Fruit fly (Drosophila melanogaster) whole organism, embryonic: ENCODE results near the gene SecS.
A peak's percentile ranks its signal among the peaks of the same experiment; 100 is the strongest.

ENCODE experiments used
- B-H2 ChIP-seq: fragments of 200-800 bp; sonication (Bioruptor generic); optimal IDR thresholded peaks from 2 replicates; lab custom pipeline; 2018; ENCODE audit warnings: missing biosample characterization, mild to moderate bottlenecking, missing genetic modification characterization
- C15 ChIP-seq: fragments of 200-800 bp; sonication (Bioruptor generic); IDR thresholded peaks from 3 replicates; pipeline ENCODE4 v1.3.6; 2022; ENCODE audit warnings: missing biosample characterization, missing genetic modification characterization
- CG10267 ChIP-seq: fragments of 200-800 bp; sonication (Bioruptor generic); optimal IDR thresholded peaks from 2 replicates; lab custom pipeline; 2018; ENCODE audit warnings: missing biosample characterization, mild to moderate bottlenecking, missing genetic modification characterization, moderate library complexity
- CG10274 ChIP-seq: fragments of 200-800 bp; sonication (Bioruptor generic); optimal IDR thresholded peaks from 3 replicates; lab custom pipeline; 2017; ENCODE audit warnings: missing biosample characterization, mild to moderate bottlenecking, missing genetic modification characterization
- CG12769 ChIP-seq: fragments of 200-800 bp; sonication (Bioruptor generic); optimal IDR thresholded peaks from 2 replicates; lab custom pipeline; 2019; ENCODE audit warnings: missing biosample characterization, mild to moderate bottlenecking, missing genetic modification characterization, moderate library complexity
- CG14710 ChIP-seq: fragments of 200-800 bp; sonication (Bioruptor generic); optimal IDR thresholded peaks from 3 replicates; lab custom pipeline; 2019; ENCODE audit warnings: missing biosample characterization, mild to moderate bottlenecking, missing genetic modification characterization, moderate library complexity
- CG15011 ChIP-seq: fragments of 200-800 bp; sonication (Bioruptor generic); optimal IDR thresholded peaks from 3 replicates; lab custom pipeline; 2018; ENCODE audit warnings: missing biosample characterization, mild to moderate bottlenecking, missing genetic modification characterization
- CG1602 ChIP-seq: fragments of 200-800 bp; sonication (Bioruptor generic); optimal IDR thresholded peaks from 3 replicates; lab custom pipeline; 2016; ENCODE audit warnings: missing biosample characterization, missing genetic modification characterization
- CG16779 ChIP-seq: fragments of 200-800 bp; sonication (Bioruptor generic); IDR thresholded peaks from 2 replicates; pipeline ENCODE4 v1.3.6; 2022; ENCODE audit warnings: missing biosample characterization, missing genetic modification characterization
- CG17912 ChIP-seq: fragments of 200-800 bp; sonication (Bioruptor generic); optimal IDR thresholded peaks from 2 replicates; lab custom pipeline; 2018; ENCODE audit warnings: missing biosample characterization, mild to moderate bottlenecking, missing genetic modification characterization
- CG2129 ChIP-seq: fragments of 200-800 bp; sonication (Bioruptor generic); IDR thresholded peaks from 2 replicates; pipeline ENCODE4 v1.3.6; 2022; ENCODE audit warnings: missing biosample characterization, missing genetic modification characterization; ENCODE audit not compliant: partially characterized antibody
- CG2202 ChIP-seq: fragments of 200-800 bp; sonication (Bioruptor generic); optimal IDR thresholded peaks from 2 replicates; lab custom pipeline; 2018; ENCODE audit warnings: missing biosample characterization, mild to moderate bottlenecking, missing genetic modification characterization
- CG30403 ChIP-seq: fragments of 200-800 bp; sonication (Bioruptor generic); optimal IDR thresholded peaks from 3 replicates; lab custom pipeline; 2016; ENCODE audit warnings: missing biosample characterization, missing genetic modification characterization
- CG31441 ChIP-seq: fragments of 200-800 bp; sonication (Bioruptor generic); IDR thresholded peaks from 2 replicates; pipeline ENCODE4 v1.3.6; 2022; ENCODE audit warnings: missing biosample characterization, missing genetic modification characterization
- CG32532 ChIP-seq: fragments of 200-800 bp; sonication (Bioruptor generic); IDR thresholded peaks from 2 replicates; pipeline ENCODE4 v1.3.6; 2022; ENCODE audit warnings: missing biosample characterization, missing genetic modification characterization
- CG32767 ChIP-seq: fragments of 200-800 bp; sonication (Bioruptor generic); IDR thresholded peaks from 2 replicates; pipeline ENCODE4 v1.3.6; 2022; ENCODE audit warnings: missing biosample characterization, missing genetic modification characterization
- CG34422 ChIP-seq: fragments of 200-800 bp; sonication (Bioruptor generic); IDR thresholded peaks from 3 replicates; pipeline ENCODE4 v1.3.6; 2022; ENCODE audit warnings: missing biosample characterization, missing genetic modification characterization
- CG4730 ChIP-seq: fragments of 200-800 bp; sonication (Bioruptor generic); IDR thresholded peaks from 2 replicates; pipeline ENCODE4 v1.3.6; 2022; ENCODE audit warnings: missing biosample characterization, missing genetic modification characterization
- CG4854 ChIP-seq: fragments of 200-800 bp; sonication (Bioruptor generic); optimal IDR thresholded peaks from 2 replicates; lab custom pipeline; 2016; ENCODE audit warnings: missing biosample characterization, missing genetic modification characterization, inconsistent platforms
- CG6175 ChIP-seq: fragments of 200-800 bp; sonication (Bioruptor generic); IDR thresholded peaks from 3 replicates; pipeline ENCODE4 v1.3.6; 2022; ENCODE audit warnings: missing biosample characterization, missing genetic modification characterization
- CG7556 ChIP-seq: fragments of 200-800 bp; sonication (Bioruptor generic); optimal IDR thresholded peaks from 2 replicates; lab custom pipeline; 2017; ENCODE audit warnings: missing biosample characterization, mild to moderate bottlenecking, missing genetic modification characterization
- CG7987 ChIP-seq: fragments of 200-800 bp; sonication (Bioruptor generic); optimal IDR thresholded peaks from 2 replicates; lab custom pipeline; 2018; ENCODE audit warnings: missing biosample characterization, mild to moderate bottlenecking, missing genetic modification characterization, moderate library complexity
- CG8290 ChIP-seq, 3 experiments: fragments of 200-800 bp; sonication (Bioruptor generic); optimal IDR thresholded peaks; 2 replicates each; lab custom pipeline; 2016 to 2019; ENCODE audit warnings: missing biosample characterization in 3 of 3, missing genetic modification characterization in 3 of 3, mild to moderate bottlenecking in 2 of 3, moderate library complexity in 1 of 3
- CG9215 ChIP-seq: fragments of 200-800 bp; sonication (Bioruptor generic); IDR thresholded peaks from 2 replicates; pipeline ENCODE4 v1.3.6; 2022; ENCODE audit warnings: missing biosample characterization, missing genetic modification characterization
- CG9932 ChIP-seq: fragments of 200-800 bp; sonication (Bioruptor generic); IDR thresholded peaks from 2 replicates; pipeline ENCODE4 v1.3.6; 2022; ENCODE audit warnings: missing biosample characterization, missing genetic modification characterization
- CrebB ChIP-seq: fragments of 200-800 bp; sonication (Bioruptor generic); optimal IDR thresholded peaks from 3 replicates; lab custom pipeline; 2018; ENCODE audit warnings: missing biosample characterization, mild to moderate bottlenecking, missing genetic modification characterization
- D ChIP-seq, 2 experiments: fragments of 200-800 bp in 1 of 2; fragments of >200 bp in 1 of 2; sonication (Bioruptor generic) in 1 of 2; optimal IDR thresholded peaks; 2 replicates in 1 of 2; 3 replicates in 1 of 2; lab custom pipeline; 2017; ENCODE audit warnings: mild to moderate bottlenecking in 1 of 2, missing biosample characterization in 1 of 2, missing genetic modification characterization in 1 of 2, missing genetic modification reagents in 1 of 2
- Eip74EF ChIP-seq, 2 experiments: fragments of 200-800 bp in 1 of 2; fragments of >200 bp in 1 of 2; sonication (Bioruptor generic) in 1 of 2; optimal IDR thresholded peaks; 2 replicates each; lab custom pipeline; 2017 to 2019; ENCODE audit warnings: missing biosample characterization in 2 of 2, missing genetic modification characterization in 2 of 2, mild to moderate bottlenecking in 1 of 2, moderate library complexity in 1 of 2
- GATAe ChIP-seq: fragments of 200-800 bp; sonication (Bioruptor generic); conservative IDR thresholded peaks from 2 replicates; pipeline ENCODE4 v1.3.6; 2022; ENCODE audit warnings: missing biosample characterization, missing genetic modification characterization
- Hr39 ChIP-seq: fragments of >200 bp; optimal IDR thresholded peaks from 2 replicates; lab custom pipeline; 2017
- MBD-R2 ChIP-seq: fragments of 200-800 bp; sonication (Bioruptor generic); IDR thresholded peaks from 2 replicates; pipeline ENCODE4 v1.3.6; 2022; ENCODE audit warnings: missing biosample characterization, missing genetic modification characterization
- Nf-YB ChIP-seq: fragments of 200-800 bp; sonication (Bioruptor generic); optimal IDR thresholded peaks from 3 replicates; lab custom pipeline; 2019; ENCODE audit warnings: missing biosample characterization, mild to moderate bottlenecking, missing genetic modification characterization, moderate library complexity
- Nf-YC ChIP-seq: fragments of 200-800 bp; optimal IDR thresholded peaks from 3 replicates; lab custom pipeline; 2019; ENCODE audit warnings: missing biosample characterization, mild to moderate bottlenecking, missing genetic modification characterization, moderate library complexity
- Spps ChIP-seq: fragments of 200-800 bp; sonication (Bioruptor generic); optimal IDR thresholded peaks from 2 replicates; lab custom pipeline; 2018; ENCODE audit warnings: missing biosample characterization, mild to moderate bottlenecking, missing genetic modification characterization
- Xrp1 ChIP-seq: fragments of 200-800 bp; sonication (Bioruptor generic); IDR thresholded peaks from 2 replicates; pipeline ENCODE4 v1.3.6; 2022; ENCODE audit warnings: missing biosample characterization, missing genetic modification characterization
- cg ChIP-seq: fragments of 200-800 bp; sonication (Bioruptor generic); optimal IDR thresholded peaks from 3 replicates; lab custom pipeline; 2019; ENCODE audit warnings: missing biosample characterization, mild to moderate bottlenecking, missing genetic modification characterization, moderate library complexity
- chinmo ChIP-seq: fragments of 200-800 bp; sonication (Bioruptor generic); IDR thresholded peaks from 4 replicates; pipeline ENCODE4 v1.3.6; 2022; ENCODE audit warnings: missing biosample characterization, missing genetic modification characterization; ENCODE audit not compliant: partially characterized antibody
- dimm ChIP-seq: fragments of 200-800 bp; sonication (Bioruptor generic); IDR thresholded peaks from 2 replicates; pipeline ENCODE4 v1.3.6; 2022; ENCODE audit warnings: missing biosample characterization, missing genetic modification characterization
- gem ChIP-seq: fragments of 200-800 bp; sonication (Bioruptor generic); optimal IDR thresholded peaks from 2 replicates; lab custom pipeline; 2019; ENCODE audit warnings: missing biosample characterization, mild to moderate bottlenecking, missing genetic modification characterization, moderate library complexity
- hb ChIP-seq: fragments of 200-800 bp; sonication (Bioruptor generic); IDR thresholded peaks from 3 replicates; pipeline ENCODE4 v1.3.6; 2022; ENCODE audit warnings: missing biosample characterization, missing genetic modification characterization; ENCODE audit not compliant: partially characterized antibody
- kni ChIP-seq: fragments of 200-800 bp; sonication (Bioruptor generic); optimal IDR thresholded peaks from 3 replicates; lab custom pipeline; 2017; ENCODE audit warnings: mild to moderate bottlenecking, missing biosample characterization, missing genetic modification reagents, missing genetic modification characterization
- pho ChIP-seq: fragments of 200-800 bp; sonication (Bioruptor generic); optimal IDR thresholded peaks from 2 replicates; lab custom pipeline; 2016; ENCODE audit warnings: missing biosample characterization, missing genetic modification characterization
- pnt ChIP-seq: fragments of 200-800 bp; sonication (Bioruptor generic); optimal IDR thresholded peaks from 3 replicates; lab custom pipeline; 2016; ENCODE audit warnings: missing biosample characterization, missing genetic modification characterization
- rib ChIP-seq: fragments of 200-800 bp; sonication (Bioruptor generic); IDR thresholded peaks from 2 replicates; pipeline ENCODE4 v1.3.6; 2022; ENCODE audit warnings: missing biosample characterization, missing genetic modification characterization
- run ChIP-seq: fragments of 200-800 bp; sonication (Bioruptor generic); optimal IDR thresholded peaks from 3 replicates; lab custom pipeline; 2018; ENCODE audit warnings: missing biosample characterization, mild to moderate bottlenecking, missing genetic modification characterization
- sd ChIP-seq: fragments of 200-800 bp; sonication (Bioruptor generic); optimal IDR thresholded peaks from 3 replicates; lab custom pipeline; 2018; ENCODE audit warnings: missing biosample characterization, mild to moderate bottlenecking, missing genetic modification characterization, moderate library complexity
- sim ChIP-seq: fragments of 200-800 bp; sonication (Bioruptor generic); IDR thresholded peaks from 2 replicates; pipeline ENCODE4 v1.3.6; 2022; ENCODE audit warnings: missing biosample characterization, missing genetic modification characterization
- toy ChIP-seq: fragments of 200-800 bp; sonication (Bioruptor generic); IDR thresholded peaks from 2 replicates; pipeline ENCODE4 v1.3.6; 2022; ENCODE audit warnings: missing biosample characterization, missing genetic modification characterization
- trh ChIP-seq: fragments of 200-800 bp; sonication (Bioruptor generic); optimal IDR thresholded peaks from 2 replicates; lab custom pipeline; 2016; ENCODE audit warnings: missing biosample characterization, missing genetic modification characterization

SecS gene

dm6 chr3R:5624115-5624878 is 23.1 kb downstream of the SecS start, which contains the start of the genes Dph4, Spec2 and RpL13A (continued):
- peak; percentile 62 for TF ChIP-seq Spps
- peak; percentile 77 for TF ChIP-seq CG1602
- TF ChIP-seq toy (GFP tag; lab: Robert Waterston, UW): no peak
- no peak for TF ChIP-seq CG32532
- TF ChIP-seq Nf-YC: peak; percentile 83
- TF ChIP-seq CG8290 (GFP tag; optimal IDR thresholded peaks at IDR 0.05; lab: Kevin White, UChicago): peak; percentile 95
- TF ChIP-seq CG8290 (tag; optimal IDR thresholded peaks at IDR 0.05; lab: Kevin White, UChicago): peak; percentile 88 to 97
- no peak for TF ChIP-seq dimm
- TF ChIP-seq D (optimal IDR thresholded peaks at IDR 0.05; lab: Kevin White, UChicago): peak; percentile 57
- TF ChIP-seq D (GFP tag; optimal IDR thresholded peaks at IDR 0.05; lab: Kevin White, UChicago): peak; percentile 89
- TF ChIP-seq hb (GFP tag; lab: Robert Waterston, UW): no peak
- peak; percentile 80 for TF ChIP-seq Nf-YB (GFP tag; lab: Kevin White, UChicago)
- no peak for TF ChIP-seq GATAe (GFP tag; lab: Robert Waterston, UW)
- no peak for TF ChIP-seq Hr39 (lab: Kevin White, UChicago)
- peak; percentile 75 for TF ChIP-seq run (tag; lab: Kevin White, UChicago)
- TF ChIP-seq CG16779 (GFP tag; lab: Robert Waterston, UW): no peak
- no peak for TF ChIP-seq sim (GFP tag; lab: Robert Waterston, UW)
- peak; percentile 83 for TF ChIP-seq CG12769 (tag; lab: Kevin White, UChicago)
- TF ChIP-seq CG31441: no peak
- TF ChIP-seq CG7556 (GFP tag; lab: Kevin White, UChicago): peak; percentile 84
- TF ChIP-seq gem (tag; lab: Kevin White, UChicago): peak; percentile 72
- TF ChIP-seq CG2129 (GFP tag; lab: Robert Waterston, UW): no peak
- TF ChIP-seq chinmo (GFP tag; lab: Robert Waterston, UW): no peak
- TF ChIP-seq CG15011: peak; percentile 91
- TF ChIP-seq CG7987 (GFP tag; lab: Kevin White, UChicago): peak; percentile 99
- TF ChIP-seq rib: no peak
- TF ChIP-seq CG4730: no peak
- peak; percentile 93 for TF ChIP-seq kni (GFP tag; lab: Kevin White, UChicago)
- no peak for TF ChIP-seq CG6175
- no peak for TF ChIP-seq sd (tag; lab: Kevin White, UChicago)
- peak; percentile 54 for TF ChIP-seq pnt (GFP tag; lab: Kevin White, UChicago)
- TF ChIP-seq CG34422 (GFP tag; lab: Robert Waterston, UW): no peak
- peak; percentile 87 for TF ChIP-seq CG10274 (GFP tag; lab: Kevin White, UChicago)
- no peak for TF ChIP-seq Xrp1 (GFP tag; lab: Robert Waterston, UW)
- no peak for TF ChIP-seq CG9932 (GFP tag; lab: Robert Waterston, UW)
- TF ChIP-seq CG32767: no peak
- no peak for TF ChIP-seq C15 (GFP tag; lab: Robert Waterston, UW)
- peak; percentile 95 for TF ChIP-seq CrebB (tag; lab: Kevin White, UChicago)
- TF ChIP-seq pho (GFP tag; lab: Kevin White, UChicago): peak; percentile 93
- peak; percentile 83 for TF ChIP-seq CG2202 (tag; lab: Kevin White, UChicago)
- peak; percentile 97 for TF ChIP-seq B-H2 (GFP tag; lab: Kevin White, UChicago)
- TF ChIP-seq CG10267 (tag; lab: Kevin White, UChicago): peak; percentile 90
- TF ChIP-seq CG17912: peak; percentile 99
- TF ChIP-seq CG30403: peak; percentile 83
- peak; percentile 69 for TF ChIP-seq trh (GFP tag; lab: Kevin White, UChicago)
- TF ChIP-seq cg (GFP tag; lab: Kevin White, UChicago): no peak
- TF ChIP-seq CG4854: peak; percentile 89
- TF ChIP-seq CG9215: no peak
- peak in 1 of 2 experiments; percentile 79 for TF ChIP-seq Eip74EF (GFP tag; optimal IDR thresholded peaks at IDR 0.05; lab: Kevin White, UChicago)
- peak; percentile 95 for TF ChIP-seq CG14710
- no peak for TF ChIP-seq MBD-R2
